Fruit fly (Drosophila melanogaster): Measurements from ENCODE around the gene UQCR-6.4L.
A peak's percentile ranks its signal among the peaks of the same experiment; 100 is the strongest.

UQCR-6.4L gene

DNA sequence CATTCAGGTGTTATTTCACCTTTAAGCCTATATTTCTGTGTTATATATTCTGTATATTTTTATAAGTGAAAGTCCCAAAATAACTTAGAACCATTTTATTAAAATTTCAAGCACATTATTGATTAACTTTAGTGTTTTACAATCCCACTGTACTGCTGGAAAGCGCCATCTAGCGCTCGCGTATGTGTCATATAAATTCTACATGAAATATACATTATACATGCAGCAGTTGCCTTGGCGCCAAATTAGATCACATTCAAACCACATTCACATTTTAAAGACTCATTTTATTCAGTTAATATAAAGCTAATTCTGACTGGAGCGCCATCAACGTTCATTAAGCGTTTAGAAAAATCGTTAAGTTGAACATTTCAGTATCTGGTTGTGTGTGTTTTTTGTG lies 3.2 kb upstream of the UQCR-6.4L start:
- TF ChIP-seq Hr96 (GFP tag; optimal IDR thresholded peaks at IDR 0.05) (no peak), Clk (GFP tag; optimal IDR thresholded peaks at IDR 0.05) (no peak), tj (GFP tag; optimal IDR thresholded peaks at IDR 0.05) (no peak), CG33017 (tag; optimal IDR thresholded peaks at IDR 0.05) (no peak), Mnt (GFP tag; optimal IDR thresholded peaks at IDR 0.05) (no peak), CG7101 (tag; optimal IDR thresholded peaks at IDR 0.05) (no peak), CG12768 (GFP tag; optimal IDR thresholded peaks at IDR 0.05) (no peak), kay (GFP tag; ENCODE audit: borderline replicate concordance) (no peak), bab1 (GFP tag; optimal IDR thresholded peaks at IDR 0.05) (no peak), pad (GFP tag; optimal IDR thresholded peaks at IDR 0.05) (no peak), CG11617 (GFP tag; optimal IDR thresholded peaks at IDR 0.05) (no peak), ovo (GFP tag; optimal IDR thresholded peaks at IDR 0.05) (no peak)

DNA sequence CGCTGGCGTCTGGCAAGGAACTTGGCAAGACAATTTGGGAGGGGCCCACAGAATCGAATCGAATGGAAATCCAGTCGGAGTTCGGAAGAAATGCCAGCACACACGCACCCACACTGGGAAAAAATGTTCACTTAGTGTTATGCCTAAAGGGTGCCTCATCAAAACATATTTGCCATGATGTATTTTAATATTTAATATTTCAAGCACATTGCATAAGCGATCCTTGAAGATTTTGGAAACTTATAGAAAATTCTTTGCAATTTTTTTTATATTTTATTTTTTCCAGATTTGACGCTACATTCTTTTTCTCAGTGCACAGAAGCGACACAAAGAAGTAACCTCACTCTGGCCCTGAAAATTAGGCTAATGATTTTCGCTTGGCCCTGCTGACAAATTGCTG lies 457 bp upstream of the UQCR-6.4L start:
- TF ChIP-seq ovo (GFP tag; optimal IDR thresholded peaks at IDR 0.05) (no peak), toe (GFP tag; optimal IDR thresholded peaks at IDR 0.05) (no peak), CG7101 (tag; optimal IDR thresholded peaks at IDR 0.05) (no peak), CG33017 (tag; optimal IDR thresholded peaks at IDR 0.05) (no peak), cnc (optimal IDR thresholded peaks at IDR 0.05) (no peak), Hr96 (GFP tag; optimal IDR thresholded peaks at IDR 0.05) (no peak), tj (GFP tag; optimal IDR thresholded peaks at IDR 0.05) (no peak), bab1 (GFP tag; optimal IDR thresholded peaks at IDR 0.05) (no peak), CG1620 (GFP tag; optimal IDR thresholded peaks at IDR 0.05) (no peak), CG11617 (GFP tag; optimal IDR thresholded peaks at IDR 0.05) (no peak), Crg-1 (GFP tag; optimal IDR thresholded peaks at IDR 0.05) (no peak), CG12768 (GFP tag; optimal IDR thresholded peaks at IDR 0.05) (no peak), pad (GFP tag; optimal IDR thresholded peaks at IDR 0.05) (no peak), cic (GFP tag; optimal IDR thresholded peaks at IDR 0.05) (no peak), kay (GFP tag; ENCODE audit: borderline replicate concordance) (no peak), Clk (GFP tag; optimal IDR thresholded peaks at IDR 0.05) (no peak), CG7045 (GFP tag; optimal IDR thresholded peaks at IDR 0.05) (no peak)

DNA sequence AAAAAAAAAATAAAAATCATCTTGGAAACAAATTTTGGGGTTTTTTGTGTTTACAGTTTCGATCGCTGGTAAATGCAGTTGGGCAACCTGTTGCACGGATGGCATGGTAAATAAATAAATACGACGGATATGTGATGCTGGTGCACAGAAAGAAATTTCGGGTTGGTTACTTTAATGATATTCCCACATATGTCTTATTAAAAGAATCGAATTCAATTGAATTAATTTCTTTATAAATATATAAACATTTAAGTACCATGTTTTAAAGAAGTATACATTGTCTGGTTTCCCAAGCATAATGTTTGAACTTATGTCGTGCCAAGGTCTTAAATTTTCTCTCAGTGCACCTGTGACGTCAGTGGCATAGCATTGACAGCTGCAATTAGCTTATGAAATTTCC lies 945 bp downstream of the UQCR-6.4L start:
- TF ChIP-seq CG12768 (GFP tag; optimal IDR thresholded peaks at IDR 0.05) (no peak), Crg-1 (GFP tag; optimal IDR thresholded peaks at IDR 0.05) (no peak), CG33017 (tag; optimal IDR thresholded peaks at IDR 0.05) (no peak), CG11617 (GFP tag; optimal IDR thresholded peaks at IDR 0.05) (no peak), CG14711 (tag; optimal IDR thresholded peaks at IDR 0.05) (no peak), pad (GFP tag; optimal IDR thresholded peaks at IDR 0.05) (no peak), bab1 (GFP tag; optimal IDR thresholded peaks at IDR 0.05) (no peak), Mnt (GFP tag; optimal IDR thresholded peaks at IDR 0.05) (no peak), CG7101 (tag; optimal IDR thresholded peaks at IDR 0.05) (no peak), cnc (optimal IDR thresholded peaks at IDR 0.05) (no peak), Hr96 (GFP tag; optimal IDR thresholded peaks at IDR 0.05) (no peak), cic (GFP tag; optimal IDR thresholded peaks at IDR 0.05) (no peak), CG1620 (GFP tag; optimal IDR thresholded peaks at IDR 0.05) (no peak), kay (GFP tag; ENCODE audit: borderline replicate concordance) (no peak), tj (GFP tag; optimal IDR thresholded peaks at IDR 0.05) (no peak), CG5204 (GFP tag; optimal IDR thresholded peaks at IDR 0.05) (no peak), ovo (GFP tag; optimal IDR thresholded peaks at IDR 0.05) (no peak), Clk (GFP tag; optimal IDR thresholded peaks at IDR 0.05) (no peak), CG7045 (GFP tag; optimal IDR thresholded peaks at IDR 0.05) (no peak), toe (GFP tag; optimal IDR thresholded peaks at IDR 0.05) (no peak)

DNA sequence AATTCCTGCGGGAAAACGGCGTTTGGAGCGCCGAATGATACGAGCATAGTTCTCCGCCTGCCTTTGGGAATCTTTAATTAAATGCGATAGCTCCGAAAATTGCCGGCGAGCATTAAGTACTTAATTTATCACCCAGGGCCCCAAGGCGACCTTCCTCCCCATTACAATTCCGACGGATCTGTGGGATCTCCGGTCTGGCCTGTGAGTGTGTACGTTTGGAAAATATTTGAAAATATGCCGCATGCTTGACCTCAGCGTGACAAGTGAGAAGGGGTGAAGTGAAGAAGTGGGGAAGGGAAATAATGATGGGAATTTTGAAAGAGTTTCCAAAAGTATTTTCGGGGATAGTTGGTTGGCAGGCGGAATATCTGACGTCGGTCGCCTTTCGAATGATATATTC lies 2.9 kb downstream of the UQCR-6.4L start:
- TF ChIP-seq toe (GFP tag; optimal IDR thresholded peaks at IDR 0.05) (no peak), CG33017 (tag; optimal IDR thresholded peaks at IDR 0.05) (no peak), pad (GFP tag; optimal IDR thresholded peaks at IDR 0.05) (no peak), kay (GFP tag; ENCODE audit: borderline replicate concordance) (no peak), cnc (optimal IDR thresholded peaks at IDR 0.05) (no peak), CG11617 (GFP tag; optimal IDR thresholded peaks at IDR 0.05) (no peak), CG1620 (GFP tag; optimal IDR thresholded peaks at IDR 0.05) (no peak), CG5204 (GFP tag; optimal IDR thresholded peaks at IDR 0.05) (no peak), Clk (GFP tag; optimal IDR thresholded peaks at IDR 0.05) (no peak), CG14711 (tag; optimal IDR thresholded peaks at IDR 0.05) (no peak)

DNA sequence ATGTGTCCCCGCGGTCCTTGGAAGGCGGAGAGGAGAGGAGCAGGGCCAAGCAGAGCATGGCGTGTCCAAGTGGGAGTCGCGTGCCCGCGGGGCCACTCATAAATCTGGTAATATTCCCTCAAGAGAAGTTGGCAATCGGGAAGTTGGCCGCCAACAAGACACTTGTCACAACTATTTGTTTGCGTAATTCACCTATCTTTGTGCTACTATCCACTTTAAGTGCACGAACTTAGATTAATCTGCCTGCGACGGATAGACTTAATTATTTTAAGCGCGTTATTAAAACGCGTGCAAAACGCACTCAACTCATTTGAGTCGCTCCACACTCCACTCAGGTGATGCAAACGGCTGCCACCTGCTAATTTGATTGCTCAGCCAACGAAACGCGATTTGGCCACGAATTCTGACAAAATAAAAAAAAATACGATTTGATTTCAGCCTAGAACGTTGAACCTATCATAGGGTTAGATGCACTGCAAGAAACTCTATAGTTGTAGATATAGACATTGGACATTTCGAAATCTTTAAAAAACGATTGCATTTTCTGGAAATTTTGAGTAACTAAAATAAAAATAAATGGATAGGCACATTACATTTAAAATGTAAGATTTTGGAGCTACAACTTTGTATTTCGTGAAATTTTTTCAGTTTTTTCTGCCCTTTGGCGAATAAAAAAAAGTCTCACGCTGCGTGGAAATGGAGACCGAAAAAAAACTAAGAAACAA lies 4.6 kb downstream of the UQCR-6.4L start:
- TF ChIP-seq kay (GFP tag; ENCODE audit: borderline replicate concordance): peak; percentile 19
- no peak for TF ChIP-seq Mnt (GFP tag; optimal IDR thresholded peaks at IDR 0.05)

DNA sequence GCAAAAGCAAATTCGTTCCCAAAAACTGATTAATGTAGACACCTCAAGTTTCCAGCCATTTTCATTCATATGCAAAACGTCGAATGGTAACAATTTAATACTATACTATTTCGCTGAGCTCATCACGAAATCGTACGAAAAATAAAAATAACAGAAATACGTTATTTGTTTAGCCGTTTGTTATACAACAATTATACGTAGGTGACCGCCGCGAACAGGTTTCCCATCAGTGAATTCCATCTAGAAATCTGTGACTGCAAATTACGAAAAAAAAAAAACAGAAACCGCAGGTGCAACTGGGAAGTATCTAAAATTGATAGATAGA lies 5.2 kb downstream of the UQCR-6.4L start:
- TF ChIP-seq bab1 (GFP tag; optimal IDR thresholded peaks at IDR 0.05) (no peak), Crg-1 (GFP tag; optimal IDR thresholded peaks at IDR 0.05) (no peak), tj (GFP tag; optimal IDR thresholded peaks at IDR 0.05) (peak; percentile 89), cic (GFP tag; optimal IDR thresholded peaks at IDR 0.05) (no peak), cnc (optimal IDR thresholded peaks at IDR 0.05) (no peak), Mnt (GFP tag; optimal IDR thresholded peaks at IDR 0.05) (no peak), CG7045 (GFP tag; optimal IDR thresholded peaks at IDR 0.05) (no peak)

DNA sequence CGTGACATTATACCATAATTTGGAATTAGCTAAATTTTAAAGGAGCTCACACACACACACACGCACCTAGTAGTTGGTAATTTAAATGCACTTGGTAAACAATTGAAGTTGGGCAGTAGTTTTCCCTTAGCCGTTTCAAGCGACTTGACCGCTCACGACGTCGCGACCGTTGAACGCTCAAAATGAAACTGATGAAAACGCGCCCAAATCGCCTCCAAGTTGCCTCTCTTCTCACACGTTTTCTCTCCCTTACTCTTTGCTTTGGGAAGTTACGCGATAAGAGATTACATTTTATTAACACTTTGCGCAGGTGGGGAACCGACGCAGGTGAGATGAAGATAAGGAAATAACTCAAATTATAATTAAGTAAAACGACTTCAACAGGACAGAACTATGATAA lies 5.7 kb downstream of the UQCR-6.4L start:
- no peak for TF ChIP-seq CG14711 (tag; optimal IDR thresholded peaks at IDR 0.05)
- peak; percentile 22 for TF ChIP-seq Mnt (GFP tag; optimal IDR thresholded peaks at IDR 0.05)
- peak; percentile 33 for TF ChIP-seq CG12768 (GFP tag; optimal IDR thresholded peaks at IDR 0.05)
- no peak for TF ChIP-seq CG33017 (tag; optimal IDR thresholded peaks at IDR 0.05)
- TF ChIP-seq kay (GFP tag; ENCODE audit: borderline replicate concordance): peak; percentile 60
- no peak for TF ChIP-seq Clk (GFP tag; optimal IDR thresholded peaks at IDR 0.05)
- TF ChIP-seq pad (GFP tag; optimal IDR thresholded peaks at IDR 0.05): peak; percentile 11
- TF ChIP-seq CG5204 (GFP tag; optimal IDR thresholded peaks at IDR 0.05): no peak
